Worm (Caenorhabditis elegans) whole organism, L1 larva: ENCODE results near the gene T05A8.8.

Source experiments
- aly-2 ChIP-seq: fragments of 150-350 bp; optimal IDR thresholded peaks from 2 replicates; lab custom pipeline; 2014; ENCODE audit warnings: missing biosample characterization, missing genetic modification characterization
- elt-3 ChIP-seq, 6 experiments: fragments of 150-350 bp in 1 of 6; sonication (generic microtip); optimal IDR thresholded peaks; 2 replicates each; lab custom pipeline; 2017 to 2018; ENCODE audit warnings: missing biosample characterization in 6 of 6, missing genetic modification characterization in 6 of 6, inconsistent platforms in 1 of 6
- nhr-237 ChIP-seq: fragments of 150-350 bp; optimal IDR thresholded peaks from 2 replicates; lab custom pipeline; 2014; ENCODE audit warnings: missing biosample characterization, missing genetic modification characterization

DNA sequence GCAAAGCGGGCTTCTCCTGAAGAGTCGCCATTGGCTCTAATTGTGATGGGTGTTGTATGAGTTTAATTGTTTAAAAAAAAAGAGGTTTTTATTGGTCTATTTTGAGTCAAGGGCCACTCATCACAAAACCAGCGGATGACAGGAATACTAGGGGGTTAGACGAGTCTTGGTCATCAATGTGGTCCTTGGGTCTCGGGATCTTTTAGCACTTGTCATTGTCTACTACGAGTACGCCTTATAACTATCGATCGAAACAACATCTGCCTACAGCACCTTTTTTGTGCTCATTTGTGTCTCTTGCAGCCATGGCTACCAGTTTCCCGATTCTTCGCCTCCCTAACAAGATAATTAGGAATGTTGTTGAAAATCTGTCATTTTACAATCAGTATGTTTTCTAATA lies 28.2 kb downstream of the T05A8.8 start, which contains the start of gene fbxb-108:
- TF ChIP-seq aly-2 (tag; lab: Kevin White, UChicago) (no peak), nhr-237 (tag; lab: Kevin White, UChicago) (no peak), elt-3 (tag; optimal IDR thresholded peaks at IDR 0.05; lab: Kevin White, UChicago) (no peak)
